Worm (Caenorhabditis elegans): Measurements from ENCODE around the gene cct-6.

DNA sequence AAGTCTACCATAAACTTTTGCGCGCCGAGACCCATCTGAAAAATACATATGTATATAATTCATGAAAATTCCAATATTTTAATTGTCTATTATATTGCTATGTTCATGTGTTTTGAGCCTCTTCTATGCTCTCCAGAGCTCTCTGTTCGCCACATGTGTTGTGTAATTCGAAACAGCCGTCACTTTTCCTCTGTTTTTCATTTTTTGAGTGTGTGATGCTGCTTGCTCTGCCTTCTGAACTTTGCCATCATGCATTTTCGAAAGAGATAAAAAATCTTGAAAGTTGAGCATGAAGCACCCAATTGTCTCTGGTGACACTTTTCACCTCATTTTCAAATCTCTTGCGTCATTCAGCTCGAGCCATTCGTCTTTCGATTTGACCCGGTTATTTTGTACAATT, 16.8 kb upstream of the cct-6 start:
- TF ChIP-seq pha-4 (tag; optimal IDR thresholded peaks at IDR 0.05): no peak
- no peak for TF ChIP-seq snpc-4 (tag; optimal IDR thresholded peaks at IDR 0.05)
- no peak for TF ChIP-seq ceh-39 (tag; optimal IDR thresholded peaks at IDR 0.05)
- TF ChIP-seq mep-1 (tag; optimal IDR thresholded peaks at IDR 0.05): no peak
- no peak for TF ChIP-seq lin-13 (tag; optimal IDR thresholded peaks at IDR 0.05)
- TF ChIP-seq mab-5 (tag; optimal IDR thresholded peaks at IDR 0.05): no peak
- no peak for TF ChIP-seq nhr-12 (tag; optimal IDR thresholded peaks at IDR 0.05)
- TF ChIP-seq nhr-2 (tag; optimal IDR thresholded peaks at IDR 0.05): no peak
- no peak for TF ChIP-seq blmp-1 (tag; optimal IDR thresholded peaks at IDR 0.05)
- TF ChIP-seq flh-1 (GFP tag; optimal IDR thresholded peaks at IDR 0.05): no peak
- no peak for TF ChIP-seq unc-39 (tag; optimal IDR thresholded peaks at IDR 0.05)
